Fruit fly (Drosophila melanogaster) whole organism, embryonic: ENCODE measurements around the gene UbcE2H.
A peak's percentile ranks its signal among the peaks of the same experiment; 100 is the strongest.

Experiments
- ATbp ChIP-seq: fragments of 200-800 bp; sonication (Bioruptor generic); optimal IDR thresholded peaks from 2 replicates; lab custom pipeline; 2017; ENCODE audit warnings: missing biosample characterization, mild to moderate bottlenecking, missing genetic modification characterization, missing genetic modification reagents
- Aef1 ChIP-seq: fragments of 200-800 bp; sonication (Bioruptor generic); IDR thresholded peaks from 3 replicates; pipeline ENCODE4 v1.3.6; 2022; ENCODE audit warnings: missing biosample characterization, missing genetic modification characterization
- Awh ChIP-seq: fragments of 200-800 bp; sonication (Bioruptor generic); IDR thresholded peaks from 2 replicates; pipeline ENCODE4, ENCODE4 v1.3.6; 2022; ENCODE audit warnings: missing biosample characterization, missing genetic modification characterization
- CG10147 ChIP-seq: fragments of 200-800 bp; sonication (Bioruptor generic); optimal IDR thresholded peaks from 2 replicates; lab custom pipeline; 2019; ENCODE audit warnings: missing biosample characterization, mild to moderate bottlenecking, missing genetic modification characterization, moderate library complexity
- CG10431 ChIP-seq: fragments of 200-800 bp; sonication (Bioruptor generic); optimal IDR thresholded peaks from 3 replicates; lab custom pipeline; 2018; ENCODE audit warnings: missing biosample characterization, mild to moderate bottlenecking, missing genetic modification characterization
- CG1233 ChIP-seq: fragments of 200-800 bp; sonication (Bioruptor generic); optimal IDR thresholded peaks from 4 replicates; lab custom pipeline; 2018; ENCODE audit warnings: missing biosample characterization, mild to moderate bottlenecking, missing genetic modification characterization
- CG13775 ChIP-seq: fragments of 200-800 bp; sonication (Bioruptor generic); optimal IDR thresholded peaks from 3 replicates; lab custom pipeline; 2017; ENCODE audit warnings: missing biosample characterization, mild to moderate bottlenecking, missing genetic modification characterization
- CG14014 ChIP-seq: fragments of 200-800 bp; sonication (Bioruptor generic); IDR thresholded peaks from 2 replicates; pipeline ENCODE4 v1.3.6; 2022; ENCODE audit warnings: missing biosample characterization, missing genetic modification characterization
- CG14710 ChIP-seq: fragments of 200-800 bp; sonication (Bioruptor generic); optimal IDR thresholded peaks from 3 replicates; lab custom pipeline; 2019; ENCODE audit warnings: missing biosample characterization, mild to moderate bottlenecking, missing genetic modification characterization, moderate library complexity
- CG15601 ChIP-seq: fragments of 200-800 bp; sonication (Bioruptor generic); optimal IDR thresholded peaks from 3 replicates; lab custom pipeline; 2019; ENCODE audit warnings: missing biosample characterization, mild to moderate bottlenecking, missing genetic modification characterization, moderate library complexity
- CG1602 ChIP-seq: fragments of 200-800 bp; sonication (Bioruptor generic); optimal IDR thresholded peaks from 3 replicates; lab custom pipeline; 2016; ENCODE audit warnings: missing biosample characterization, missing genetic modification characterization
- CG16779 ChIP-seq: fragments of 200-800 bp; sonication (Bioruptor generic); IDR thresholded peaks from 2 replicates; pipeline ENCODE4 v1.3.6; 2022; ENCODE audit warnings: missing biosample characterization, missing genetic modification characterization
- CG2678 ChIP-seq: fragments of 200-800 bp; sonication (Bioruptor generic); optimal IDR thresholded peaks from 3 replicates; lab custom pipeline; 2019; ENCODE audit warnings: missing biosample characterization, mild to moderate bottlenecking, missing genetic modification characterization, moderate library complexity
- CG32772 ChIP-seq: fragments of 200-800 bp; sonication (Bioruptor generic); IDR thresholded peaks from 2 replicates; pipeline ENCODE4 v1.3.6; 2022; ENCODE audit warnings: missing biosample characterization, missing genetic modification characterization
- CG3281 ChIP-seq: fragments of 200-800 bp; sonication (Bioruptor generic); optimal IDR thresholded peaks from 3 replicates; lab custom pipeline; 2017; ENCODE audit warnings: missing biosample characterization, mild to moderate bottlenecking, missing genetic modification characterization
- CG4707 ChIP-seq: fragments of 200-800 bp; sonication (Bioruptor generic); optimal IDR thresholded peaks from 2 replicates; lab custom pipeline; 2018; ENCODE audit warnings: missing biosample characterization, mild to moderate bottlenecking, missing genetic modification characterization, moderate library complexity
- CG4820 ChIP-seq: fragments of 200-800 bp; sonication (Bioruptor generic); optimal IDR thresholded peaks from 3 replicates; lab custom pipeline; 2016; ENCODE audit warnings: missing biosample characterization, missing genetic modification characterization
- CG4854 ChIP-seq: fragments of 200-800 bp; sonication (Bioruptor generic); optimal IDR thresholded peaks from 2 replicates; lab custom pipeline; 2016; ENCODE audit warnings: missing biosample characterization, missing genetic modification characterization, inconsistent platforms
- CG5953 ChIP-seq: fragments of 200-800 bp; sonication (Bioruptor generic); IDR thresholded peaks from 2 replicates; pipeline ENCODE4 v1.3.6; 2022; ENCODE audit warnings: missing biosample characterization, missing genetic modification characterization
- CG6272 ChIP-seq: fragments of 200-800 bp; sonication (Bioruptor generic); IDR thresholded peaks from 2 replicates; pipeline ENCODE4 v1.3.6; 2022; ENCODE audit warnings: missing biosample characterization, missing genetic modification characterization
- CG8281 ChIP-seq: fragments of 200-800 bp; sonication (Bioruptor generic); optimal IDR thresholded peaks from 2 replicates; lab custom pipeline; 2018; ENCODE audit warnings: missing biosample characterization, mild to moderate bottlenecking, missing genetic modification characterization, moderate library complexity
- CG9727 ChIP-seq: fragments of 200-800 bp; sonication (Bioruptor generic); optimal IDR thresholded peaks from 3 replicates; lab custom pipeline; 2017; ENCODE audit warnings: missing biosample characterization, mild to moderate bottlenecking, missing genetic modification characterization
- Dp ChIP-seq: fragments of 200-800 bp; sonication (Bioruptor generic); optimal IDR thresholded peaks from 2 replicates; lab custom pipeline; 2018; ENCODE audit warnings: missing biosample characterization, mild to moderate bottlenecking, missing genetic modification characterization, moderate library complexity
- Drgx ChIP-seq: fragments of 200-800 bp; sonication (Bioruptor generic); IDR thresholded peaks from 2 replicates; pipeline ENCODE4 v1.3.6; 2022; ENCODE audit warnings: missing biosample characterization, missing genetic modification characterization
- E2f2 ChIP-seq: fragments of 200-800 bp; sonication (Bioruptor generic); IDR thresholded peaks from 2 replicates; pipeline ENCODE4 v1.3.6; 2022; ENCODE audit warnings: missing biosample characterization, missing genetic modification characterization
- Ets97D ChIP-seq: fragments of 200-800 bp; sonication (Bioruptor generic); optimal IDR thresholded peaks from 3 replicates; lab custom pipeline; 2016; ENCODE audit warnings: missing biosample characterization, missing genetic modification characterization
- HLHmδ ChIP-seq: fragments of 200-800 bp; sonication (Bioruptor generic); optimal IDR thresholded peaks from 2 replicates; lab custom pipeline; 2018; ENCODE audit warnings: missing biosample characterization, mild to moderate bottlenecking, missing genetic modification characterization, moderate library complexity
- Hr51 ChIP-seq, 2 experiments: fragments of 200-800 bp; sonication (Bioruptor generic); optimal IDR thresholded peaks; 2 replicates in 1 of 2; 3 replicates in 1 of 2; lab custom pipeline; 2016 to 2018; ENCODE audit warnings: missing biosample characterization in 2 of 2, missing genetic modification characterization in 2 of 2, mild to moderate bottlenecking in 1 of 2, moderate library complexity in 1 of 2
- Max ChIP-seq: fragments of 200-800 bp; sonication (Bioruptor generic); optimal IDR thresholded peaks from 2 replicates; lab custom pipeline; 2016; ENCODE audit warnings: missing biosample characterization, mild to moderate bottlenecking, missing genetic modification characterization
- Spps ChIP-seq: fragments of 200-800 bp; sonication (Bioruptor generic); optimal IDR thresholded peaks from 2 replicates; lab custom pipeline; 2018; ENCODE audit warnings: missing biosample characterization, mild to moderate bottlenecking, missing genetic modification characterization
- ab ChIP-seq: fragments of 200-800 bp; sonication (Bioruptor generic); optimal IDR thresholded peaks from 2 replicates; lab custom pipeline; 2016; ENCODE audit warnings: missing biosample characterization, missing genetic modification characterization
- amos ChIP-seq: fragments of 200-800 bp; sonication (Bioruptor generic); IDR thresholded peaks from 2 replicates; pipeline ENCODE4 v1.3.6; 2022; ENCODE audit warnings: missing biosample characterization, missing genetic modification characterization; ENCODE audit not compliant: partially characterized antibody
- bowl ChIP-seq: fragments of 200-800 bp; sonication (Bioruptor generic); IDR thresholded peaks from 2 replicates; pipeline ENCODE4 v1.3.6; 2022; ENCODE audit warnings: missing biosample characterization, missing genetic modification characterization
- bsh ChIP-seq, 2 experiments: fragments of 200-800 bp; sonication (Bioruptor generic); optimal IDR thresholded peaks; 2 replicates each; lab custom pipeline; 2017 to 2018; ENCODE audit warnings: mild to moderate bottlenecking in 2 of 2, missing biosample characterization in 2 of 2, missing genetic modification characterization in 2 of 2, moderate library complexity in 1 of 2
- cato ChIP-seq: fragments of 200-800 bp; sonication (Bioruptor generic); optimal IDR thresholded peaks from 2 replicates; lab custom pipeline; 2016; ENCODE audit warnings: missing biosample characterization, missing genetic modification characterization, borderline replicate concordance
- croc ChIP-seq: fragments of 200-800 bp; sonication (Bioruptor generic); conservative IDR thresholded peaks from 3 replicates; pipeline ENCODE4 v1.3.6; 2022; ENCODE audit warnings: missing biosample characterization, missing genetic modification characterization
- danr ChIP-seq: fragments of 200-800 bp; sonication (Bioruptor generic); IDR thresholded peaks from 2 replicates; pipeline ENCODE4 v1.3.6; 2022; ENCODE audit warnings: missing biosample characterization, missing genetic modification characterization
- ewg ChIP-seq: fragments of 200-800 bp; sonication (Bioruptor generic); optimal IDR thresholded peaks from 3 replicates; lab custom pipeline; 2017; ENCODE audit warnings: mild to moderate bottlenecking, missing biosample characterization, missing genetic modification reagents, missing genetic modification characterization
- fd96Cb ChIP-seq: fragments of 200-800 bp; sonication (Bioruptor generic); optimal IDR thresholded peaks from 2 replicates; lab custom pipeline; 2018; ENCODE audit warnings: missing biosample characterization, mild to moderate bottlenecking, missing genetic modification characterization, moderate library complexity
- kah ChIP-seq: fragments of 200-800 bp; sonication (Bioruptor generic); optimal IDR thresholded peaks from 2 replicates; lab custom pipeline; 2018; ENCODE audit warnings: missing biosample characterization, mild to moderate bottlenecking, missing genetic modification characterization
- kay ChIP-seq: fragments of 200-800 bp; sonication (Bioruptor generic); optimal IDR thresholded peaks from 2 replicates; lab custom pipeline; 2016; ENCODE audit warnings: missing biosample characterization, missing genetic modification characterization
- knrl ChIP-seq: fragments of 200-800 bp; sonication (Bioruptor generic); IDR thresholded peaks from 3 replicates; pipeline ENCODE4 v1.3.6; 2022; ENCODE audit warnings: missing biosample characterization, missing genetic modification characterization; ENCODE audit not compliant: partially characterized antibody
- pros ChIP-seq: fragments of 200-800 bp; sonication (Bioruptor generic); optimal IDR thresholded peaks from 3 replicates; lab custom pipeline; 2019; ENCODE audit warnings: missing biosample characterization, mild to moderate bottlenecking, missing genetic modification characterization, moderate library complexity
- sc ChIP-seq, 3 experiments: fragments of >200 bp in 2 of 3; fragments of 200-800 bp in 1 of 3; sonication (Bioruptor generic) in 1 of 3; optimal IDR thresholded peaks; 2 replicates in 2 of 3; 3 replicates in 1 of 3; lab custom pipeline; 2017; ENCODE audit warnings: mild to moderate bottlenecking in 1 of 3, missing biosample characterization in 1 of 3, missing genetic modification characterization in 1 of 3, missing genetic modification reagents in 1 of 3
- stwl ChIP-seq: fragments of 200-800 bp; sonication (Bioruptor generic); optimal IDR thresholded peaks from 3 replicates; lab custom pipeline; 2018; ENCODE audit warnings: missing biosample characterization, mild to moderate bottlenecking, missing genetic modification characterization, moderate library complexity
- tgo ChIP-seq: fragments of 200-800 bp; sonication (Bioruptor generic); IDR thresholded peaks from 3 replicates; pipeline ENCODE4 v1.3.6; 2022; ENCODE audit warnings: missing biosample characterization, missing genetic modification characterization
- tll ChIP-seq, 2 experiments: fragments of 200-800 bp in 1 of 2; fragments of >200 bp in 1 of 2; sonication (Bioruptor generic) in 1 of 2; optimal IDR thresholded peaks; 2 replicates each; lab custom pipeline; 2017 to 2019; ENCODE audit warnings: missing biosample characterization in 2 of 2, missing genetic modification characterization in 2 of 2, mild to moderate bottlenecking in 1 of 2, moderate library complexity in 1 of 2
- zen ChIP-seq: fragments of 200-800 bp; sonication (Bioruptor generic); optimal IDR thresholded peaks from 3 replicates; lab custom pipeline; 2018; ENCODE audit warnings: missing biosample characterization, mild to moderate bottlenecking, missing genetic modification characterization, moderate library complexity

Gene UbcE2H

DNA sequence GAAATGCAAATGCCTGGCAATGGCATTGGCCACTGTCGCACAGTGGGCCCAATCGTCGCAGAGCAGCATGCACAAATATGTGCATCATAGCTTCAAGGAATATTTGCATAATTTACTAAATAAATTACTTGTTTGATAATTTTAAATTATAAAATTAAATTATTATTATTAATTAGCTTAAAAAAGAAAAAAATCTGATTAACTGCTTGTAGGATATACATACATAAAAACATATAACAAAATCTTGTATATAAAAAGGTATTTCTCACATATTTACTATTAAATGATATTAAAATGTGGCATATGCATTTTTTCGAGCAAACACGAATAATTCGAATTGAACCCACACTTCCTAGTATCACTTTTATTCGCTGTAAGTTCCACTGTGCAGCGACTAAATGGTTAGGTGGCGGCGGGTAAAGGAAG lies 31.4 kb upstream of the UbcE2H start (continued):
- peak; percentile 55 for TF ChIP-seq CG14710 (tag; lab: Kevin White, UChicago)
- no peak for TF ChIP-seq HLHmδ (GFP tag; lab: Kevin White, UChicago)
- TF ChIP-seq CG32772: 0 out of 2 replicates have a peak, but pooled peaks have one; percentile 32
- TF ChIP-seq Awh: 0 out of 2 replicates have a peak, but pooled peaks have one; percentile 32
- TF ChIP-seq CG9727 (GFP tag; lab: Kevin White, UChicago): peak; percentile 53
- TF ChIP-seq ab: no peak
- TF ChIP-seq amos: no peak
- peak; percentile 24; the same call in 1 of the 3 replicates for TF ChIP-seq Aef1 (GFP tag; lab: Robert Waterston, UW)
- TF ChIP-seq bsh (GFP tag; optimal IDR thresholded peaks at IDR 0.05; lab: Kevin White, UChicago): peak in 1 of 2 experiments; percentile 60
- peak; percentile 53 for TF ChIP-seq ATbp (GFP tag; lab: Kevin White, UChicago)
- no peak for TF ChIP-seq pros (GFP tag; lab: Kevin White, UChicago)
- peak; percentile 40; the same call in 1 of the 2 replicates for TF ChIP-seq E2f2 (GFP tag; lab: Robert Waterston, UW)
- TF ChIP-seq CG8281: no peak
- TF ChIP-seq ewg: peak; percentile 39
- no peak for TF ChIP-seq CG10431 (GFP tag; lab: Kevin White, UChicago)
- no peak for TF ChIP-seq kay (GFP tag; lab: Kevin White, UChicago)
- peak; percentile 15 for TF ChIP-seq CG3281
- peak; percentile 53 for TF ChIP-seq fd96Cb (tag; lab: Kevin White, UChicago)
- peak; percentile 8 for TF ChIP-seq Max
- TF ChIP-seq CG1602 (GFP tag; lab: Kevin White, UChicago): peak; percentile 18
- peak; percentile 38; the same call in 2 of the 3 replicates for TF ChIP-seq croc (GFP tag; lab: Robert Waterston, UW)
- TF ChIP-seq sc (optimal IDR thresholded peaks at IDR 0.05; lab: Kevin White, UChicago): no peak
- peak; percentile 40 for TF ChIP-seq sc (GFP tag; optimal IDR thresholded peaks at IDR 0.05; lab: Kevin White, UChicago)
- TF ChIP-seq Dp (GFP tag; lab: Kevin White, UChicago): no peak
- TF ChIP-seq Drgx (GFP tag; lab: Robert Waterston, UW): peak; percentile 55
- no peak for TF ChIP-seq bowl (GFP tag; lab: Robert Waterston, UW)
- no peak for TF ChIP-seq tll (GFP tag; optimal IDR thresholded peaks at IDR 0.05; lab: Kevin White, UChicago)
- peak; percentile 43 for TF ChIP-seq CG13775 (GFP tag; lab: Kevin White, UChicago)
- no peak for TF ChIP-seq CG16779 (GFP tag; lab: Robert Waterston, UW)
- TF ChIP-seq CG15601 (tag; lab: Kevin White, UChicago): peak; percentile 38
- TF ChIP-seq CG4854 (GFP tag; lab: Kevin White, UChicago): no peak
- 0 out of 2 replicates have a peak, but pooled peaks have one; percentile 31 for TF ChIP-seq CG5953 (GFP tag; lab: Robert Waterston, UW)
- no peak for TF ChIP-seq Ets97D (GFP tag; lab: Kevin White, UChicago)
- no peak for TF ChIP-seq CG14014 (GFP tag; lab: Robert Waterston, UW)
- peak in 1 of 2 experiments; percentile 71 for TF ChIP-seq Hr51 (GFP tag; optimal IDR thresholded peaks at IDR 0.05; lab: Kevin White, UChicago)
- peak; percentile 10 for TF ChIP-seq CG1233
- peak; percentile 36; the same call in 2 of the 3 replicates for TF ChIP-seq tgo (GFP tag; lab: Robert Waterston, UW)
- no peak for TF ChIP-seq Spps (tag; lab: Kevin White, UChicago)
- TF ChIP-seq danr (GFP tag; lab: Robert Waterston, UW): no peak
- TF ChIP-seq CG2678 (tag; lab: Kevin White, UChicago): peak; percentile 74
- TF ChIP-seq CG6272: 0 out of 2 replicates have a peak, but pooled peaks have one; percentile 10
- TF ChIP-seq cato (GFP tag; lab: Kevin White, UChicago): peak; percentile 9
- no peak for TF ChIP-seq knrl
- peak; percentile 30 for TF ChIP-seq kah (GFP tag; lab: Kevin White, UChicago)
- peak; percentile 4 for TF ChIP-seq CG10147
- TF ChIP-seq zen: peak; percentile 47
- peak; percentile 68 for TF ChIP-seq CG4707
- TF ChIP-seq CG4820 (GFP tag; lab: Kevin White, UChicago): peak; percentile 24
- no peak for TF ChIP-seq stwl
